Fruit fly (Drosophila melanogaster) whole organism, embryonic: ENCODE results near the gene CG9044.

ENCODE experiments used
- Aef1 ChIP-seq: fragments of 200-800 bp; sonication (Bioruptor generic); IDR thresholded peaks from 3 replicates; pipeline ENCODE4 v1.3.6; 2022; ENCODE audit warnings: missing biosample characterization, missing genetic modification characterization
- B-H1 ChIP-seq: fragments of 200-800 bp; sonication (Bioruptor generic); IDR thresholded peaks from 3 replicates; pipeline ENCODE4 v1.3.6; 2022; ENCODE audit warnings: missing biosample characterization, missing genetic modification characterization
- BEAF-32 ChIP-seq: fragments of 200-800 bp; sonication (Bioruptor generic); optimal IDR thresholded peaks from 3 replicates; lab custom pipeline; 2017; ENCODE audit warnings: missing biosample characterization, missing genetic modification characterization, mild to moderate bottlenecking, moderate library complexity, missing genetic modification reagents
- CG10209 ChIP-seq: fragments of 200-800 bp; sonication (Bioruptor generic); optimal IDR thresholded peaks from 3 replicates; lab custom pipeline; 2017; ENCODE audit warnings: missing biosample characterization, mild to moderate bottlenecking, missing genetic modification characterization, missing genetic modification reagents
- CG14710 ChIP-seq: fragments of 200-800 bp; sonication (Bioruptor generic); optimal IDR thresholded peaks from 3 replicates; lab custom pipeline; 2019; ENCODE audit warnings: missing biosample characterization, mild to moderate bottlenecking, missing genetic modification characterization, moderate library complexity
- CG1603 ChIP-seq: fragments of 200-800 bp; sonication (Bioruptor generic); optimal IDR thresholded peaks from 2 replicates; lab custom pipeline; 2019; ENCODE audit warnings: missing biosample characterization, mild to moderate bottlenecking, missing genetic modification characterization, moderate library complexity
- CG17612 ChIP-seq: fragments of 200-800 bp; sonication (Bioruptor generic); IDR thresholded peaks from 2 replicates; pipeline ENCODE4 v1.3.6; 2022; ENCODE audit warnings: missing biosample characterization, missing genetic modification characterization
- CG2889 ChIP-seq: fragments of 200-800 bp; sonication (Bioruptor generic); IDR thresholded peaks from 3 replicates; pipeline ENCODE4 v1.3.6; 2022; ENCODE audit warnings: missing biosample characterization, missing genetic modification characterization
- CG31224 ChIP-seq: fragments of 200-800 bp; sonication (Bioruptor generic); IDR thresholded peaks from 2 replicates; pipeline ENCODE4 v1.3.6; 2022; ENCODE audit warnings: missing biosample characterization, missing genetic modification characterization
- CG33557 ChIP-seq: fragments of 200-800 bp; sonication (Bioruptor generic); optimal IDR thresholded peaks from 2 replicates; lab custom pipeline; 2019; ENCODE audit warnings: missing biosample characterization, mild to moderate bottlenecking, missing genetic modification characterization, moderate library complexity
- CG4730 ChIP-seq: fragments of 200-800 bp; sonication (Bioruptor generic); IDR thresholded peaks from 2 replicates; pipeline ENCODE4 v1.3.6; 2022; ENCODE audit warnings: missing biosample characterization, missing genetic modification characterization
- CG6254 ChIP-seq: fragments of 200-800 bp; sonication (Bioruptor generic); optimal IDR thresholded peaks from 3 replicates; lab custom pipeline; 2017; ENCODE audit warnings: mild to moderate bottlenecking, missing biosample characterization, missing genetic modification reagents, missing genetic modification characterization
- CG6689 ChIP-seq: fragments of 200-800 bp; sonication (Bioruptor generic); IDR thresholded peaks from 2 replicates; pipeline ENCODE4 v1.3.6; 2022; ENCODE audit warnings: missing biosample characterization, missing genetic modification characterization
- CG7745 ChIP-seq: fragments of 200-800 bp; sonication (Bioruptor generic); optimal IDR thresholded peaks from 2 replicates; lab custom pipeline; 2018; ENCODE audit warnings: missing biosample characterization, mild to moderate bottlenecking, missing genetic modification characterization, moderate library complexity
- CG7786 ChIP-seq: fragments of 200-800 bp; sonication (Bioruptor generic); optimal IDR thresholded peaks from 2 replicates; lab custom pipeline; 2016; ENCODE audit warnings: missing biosample characterization, missing genetic modification characterization
- CG7928 ChIP-seq: fragments of 200-800 bp; sonication (Bioruptor generic); optimal IDR thresholded peaks from 2 replicates; lab custom pipeline; 2017; ENCODE audit warnings: missing biosample characterization, mild to moderate bottlenecking, missing genetic modification characterization
- CG8388 ChIP-seq: fragments of 200-800 bp; sonication (Bioruptor generic); optimal IDR thresholded peaks from 2 replicates; lab custom pipeline; 2019; ENCODE audit warnings: missing biosample characterization, mild to moderate bottlenecking, missing genetic modification characterization, moderate library complexity
- CG9817 ChIP-seq: fragments of 200-800 bp; sonication (Bioruptor generic); optimal IDR thresholded peaks from 2 replicates; lab custom pipeline; 2018; ENCODE audit warnings: missing biosample characterization, mild to moderate bottlenecking, missing genetic modification characterization, moderate library complexity
- CoRest ChIP-seq: fragments of 200-800 bp; sonication (Bioruptor generic); optimal IDR thresholded peaks from 3 replicates; lab custom pipeline; 2018; ENCODE audit warnings: missing biosample characterization, mild to moderate bottlenecking, missing genetic modification characterization, moderate library complexity
- Dip2 ChIP-seq: fragments of 200-800 bp; sonication (Bioruptor generic); IDR thresholded peaks from 2 replicates; pipeline ENCODE4 v1.3.6; 2022; ENCODE audit warnings: missing biosample characterization, missing genetic modification characterization
- E2f2 ChIP-seq: fragments of 200-800 bp; sonication (Bioruptor generic); IDR thresholded peaks from 2 replicates; pipeline ENCODE4 v1.3.6; 2022; ENCODE audit warnings: missing biosample characterization, missing genetic modification characterization
- HHEX ChIP-seq: fragments of 200-800 bp; sonication (Bioruptor generic); optimal IDR thresholded peaks from 3 replicates; lab custom pipeline; 2017; ENCODE audit warnings: missing biosample characterization, mild to moderate bottlenecking, missing genetic modification characterization, missing genetic modification reagents
- HLHmδ ChIP-seq: fragments of 200-800 bp; sonication (Bioruptor generic); optimal IDR thresholded peaks from 2 replicates; lab custom pipeline; 2018; ENCODE audit warnings: missing biosample characterization, mild to moderate bottlenecking, missing genetic modification characterization, moderate library complexity
- MTF-1 ChIP-seq: fragments of 200-800 bp; sonication (Bioruptor generic); optimal IDR thresholded peaks from 2 replicates; lab custom pipeline; 2018; ENCODE audit warnings: missing biosample characterization, mild to moderate bottlenecking, missing genetic modification characterization, borderline replicate concordance
- Sox100B ChIP-seq: fragments of 200-800 bp; sonication (Bioruptor generic); optimal IDR thresholded peaks from 3 replicates; lab custom pipeline; 2018; ENCODE audit warnings: missing biosample characterization, mild to moderate bottlenecking, missing genetic modification characterization
- Sox102F ChIP-seq: fragments of 200-800 bp; sonication (Bioruptor generic); optimal IDR thresholded peaks from 2 replicates; lab custom pipeline; 2018; ENCODE audit warnings: missing biosample characterization, mild to moderate bottlenecking, missing genetic modification characterization, moderate library complexity
- ash1 ChIP-seq: fragments of 200-800 bp; sonication (Bioruptor generic); optimal IDR thresholded peaks from 2 replicates; lab custom pipeline; 2018; ENCODE audit warnings: missing biosample characterization, mild to moderate bottlenecking, missing genetic modification characterization
- ato ChIP-seq: fragments of 200-800 bp; sonication (Bioruptor generic); IDR thresholded peaks from 2 replicates; pipeline ENCODE4 v1.3.6; 2022; ENCODE audit warnings: missing biosample characterization, missing genetic modification characterization; ENCODE audit not compliant: partially characterized antibody
- cas ChIP-seq: fragments of 200-800 bp; sonication (Bioruptor generic); IDR thresholded peaks from 2 replicates; pipeline ENCODE4 v1.3.6; 2022; ENCODE audit warnings: missing biosample characterization, missing genetic modification characterization
- cato ChIP-seq: fragments of 200-800 bp; sonication (Bioruptor generic); optimal IDR thresholded peaks from 2 replicates; lab custom pipeline; 2016; ENCODE audit warnings: missing biosample characterization, missing genetic modification characterization, borderline replicate concordance
- ci ChIP-seq: fragments of 200-800 bp; sonication (Bioruptor generic); IDR thresholded peaks from 3 replicates; pipeline ENCODE4 v1.3.6; 2022; ENCODE audit warnings: missing biosample characterization, missing genetic modification characterization
- dan ChIP-seq: fragments of 200-800 bp; sonication (Bioruptor generic); IDR thresholded peaks from 2 replicates; pipeline ENCODE4 v1.3.6; 2022; ENCODE audit warnings: missing biosample characterization, missing genetic modification characterization
- eve ChIP-seq, 2 experiments: fragments of >200 bp; optimal IDR thresholded peaks; 2 replicates each; lab custom pipeline; 2017; ENCODE audit warnings: missing biosample characterization in 2 of 2, missing genetic modification characterization in 2 of 2
- fd64A ChIP-seq: fragments of 200-800 bp; sonication (Bioruptor generic); optimal IDR thresholded peaks from 3 replicates; lab custom pipeline; 2018; ENCODE audit warnings: missing biosample characterization, mild to moderate bottlenecking, missing genetic modification characterization
- grn ChIP-seq: fragments of 200-800 bp; sonication (Bioruptor generic); optimal IDR thresholded peaks from 3 replicates; lab custom pipeline; 2017; ENCODE audit warnings: missing biosample characterization, missing genetic modification characterization
- jing ChIP-seq: fragments of 200-800 bp; sonication (Bioruptor generic); optimal IDR thresholded peaks from 2 replicates; lab custom pipeline; 2018; ENCODE audit warnings: missing biosample characterization, mild to moderate bottlenecking, missing genetic modification characterization
- jumu ChIP-seq: fragments of 200-800 bp; sonication (Bioruptor generic); optimal IDR thresholded peaks from 3 replicates; lab custom pipeline; 2016; ENCODE audit warnings: missing biosample characterization, missing genetic modification characterization
- lola ChIP-seq, 3 experiments: fragments of >200 bp in 2 of 3; fragments of 200-800 bp in 1 of 3; sonication (Bioruptor generic) in 1 of 3; optimal IDR thresholded peaks; 2 replicates each; lab custom pipeline; 2017 to 2019; ENCODE audit warnings: missing biosample characterization in 3 of 3, missing genetic modification characterization in 3 of 3, mild to moderate bottlenecking in 1 of 3, moderate library complexity in 1 of 3
- pb ChIP-seq: fragments of 200-800 bp; sonication (Bioruptor generic); optimal IDR thresholded peaks from 3 replicates; lab custom pipeline; 2016; ENCODE audit warnings: missing biosample characterization, missing genetic modification characterization
- peb ChIP-seq: fragments of 200-800 bp; sonication (Bioruptor generic); IDR thresholded peaks from 2 replicates; pipeline ENCODE4 v1.3.6; 2022; ENCODE audit warnings: missing biosample characterization, missing genetic modification characterization
- pzg ChIP-seq: fragments of 200-800 bp; sonication (Bioruptor generic); optimal IDR thresholded peaks from 3 replicates; lab custom pipeline; 2018; ENCODE audit warnings: missing biosample characterization, mild to moderate bottlenecking, missing genetic modification characterization, moderate library complexity
- rib ChIP-seq: fragments of 200-800 bp; sonication (Bioruptor generic); IDR thresholded peaks from 2 replicates; pipeline ENCODE4 v1.3.6; 2022; ENCODE audit warnings: missing biosample characterization, missing genetic modification characterization
- slou ChIP-seq: fragments of 200-800 bp; sonication (Bioruptor generic); optimal IDR thresholded peaks from 3 replicates; lab custom pipeline; 2016; ENCODE audit warnings: missing biosample characterization, missing genetic modification characterization
- sqz ChIP-seq: fragments of 200-800 bp; sonication (Bioruptor generic); optimal IDR thresholded peaks from 3 replicates; lab custom pipeline; 2018; ENCODE audit warnings: missing biosample characterization, mild to moderate bottlenecking, missing genetic modification characterization
- tgo ChIP-seq: fragments of 200-800 bp; sonication (Bioruptor generic); IDR thresholded peaks from 3 replicates; pipeline ENCODE4 v1.3.6; 2022; ENCODE audit warnings: missing biosample characterization, missing genetic modification characterization
- toy ChIP-seq: fragments of 200-800 bp; sonication (Bioruptor generic); IDR thresholded peaks from 2 replicates; pipeline ENCODE4 v1.3.6; 2022; ENCODE audit warnings: missing biosample characterization, missing genetic modification characterization
- unpg ChIP-seq: fragments of 200-800 bp; sonication (Bioruptor generic); optimal IDR thresholded peaks from 3 replicates; lab custom pipeline; 2018; ENCODE audit warnings: missing biosample characterization, mild to moderate bottlenecking, missing genetic modification characterization, moderate library complexity
- wek ChIP-seq: fragments of 200-800 bp; sonication (Bioruptor generic); optimal IDR thresholded peaks from 3 replicates; lab custom pipeline; 2018; ENCODE audit warnings: missing biosample characterization, mild to moderate bottlenecking, missing genetic modification characterization, moderate library complexity
- wor ChIP-seq: fragments of 200-800 bp; sonication (Bioruptor generic); IDR thresholded peaks from 2 replicates; pipeline ENCODE4 v1.3.6; 2022; ENCODE audit warnings: missing biosample characterization, missing genetic modification characterization

The CG9044 gene

dm6 chr2L:5979957-5980861 lies 31.0 kb downstream of the CG9044 start (continued):
- TF ChIP-seq cato (GFP tag; lab: Kevin White, UChicago) (no peak), E2f2 (no peak), CG7928 (GFP tag; lab: Kevin White, UChicago) (no peak), eve (GFP tag; optimal IDR thresholded peaks at IDR 0.05; lab: Kevin White, UChicago) (no peak), CG9817 (tag; lab: Kevin White, UChicago) (no peak), CG4730 (GFP tag; lab: Robert Waterston, UW) (no peak), ato (no peak), CG1603 (tag; lab: Kevin White, UChicago) (no peak), jing (GFP tag; lab: Kevin White, UChicago) (no peak), Dip2 (GFP tag; lab: Robert Waterston, UW) (no peak), CG6689 (GFP tag; lab: Robert Waterston, UW) (no peak), CG7786 (GFP tag; lab: Kevin White, UChicago) (no peak), CG14710 (tag; lab: Kevin White, UChicago) (no peak), CG8388 (GFP tag; lab: Kevin White, UChicago) (peak; percentile 9), tgo (GFP tag; lab: Robert Waterston, UW) (no peak), ci (no peak), Sox102F (no peak), Aef1 (GFP tag; lab: Robert Waterston, UW) (no peak), CG31224 (GFP tag; lab: Robert Waterston, UW) (no peak), lola (GFP tag; optimal IDR thresholded peaks at IDR 0.05; lab: Kevin White, UChicago) (no peak), jumu (GFP tag; lab: Kevin White, UChicago) (peak; percentile 12), wek (GFP tag; lab: Kevin White, UChicago) (peak; percentile 57), rib (GFP tag; lab: Robert Waterston, UW) (no peak), wor (GFP tag; lab: Robert Waterston, UW) (no peak), cas (GFP tag; lab: Robert Waterston, UW) (no peak), CoRest (no peak), grn (GFP tag; lab: Kevin White, UChicago) (peak; percentile 4), ash1 (GFP tag; lab: Kevin White, UChicago) (peak; percentile 67), unpg (peak; percentile 19), sqz (GFP tag; lab: Kevin White, UChicago) (peak; percentile 6), slou (GFP tag; lab: Kevin White, UChicago) (no peak), pzg (GFP tag; lab: Kevin White, UChicago) (no peak), CG7745 (tag; lab: Kevin White, UChicago) (peak; percentile 100), B-H1 (no peak), pb (no peak), CG10209 (GFP tag; lab: Kevin White, UChicago) (no peak), CG33557 (GFP tag; lab: Kevin White, UChicago) (peak; percentile 32), HHEX (GFP tag; lab: Kevin White, UChicago) (no peak), dan (no peak), Sox100B (GFP tag; lab: Kevin White, UChicago) (no peak), MTF-1 (GFP tag; lab: Kevin White, UChicago) (peak; percentile 49), CG6254 (GFP tag; lab: Kevin White, UChicago) (no peak), CG17612 (GFP tag; lab: Robert Waterston, UW) (no peak), BEAF-32 (GFP tag; lab: Kevin White, UChicago) (no peak), toy (GFP tag; lab: Robert Waterston, UW) (no peak), HLHmδ (GFP tag; lab: Kevin White, UChicago) (peak; percentile 83), peb (GFP tag; lab: Robert Waterston, UW) (no peak), CG2889 (GFP tag; lab: Robert Waterston, UW) (no peak), fd64A (GFP tag; lab: Kevin White, UChicago) (no peak)
